Fruit fly (Drosophila melanogaster): ENCODE measurements around the gene Cyp28d2.

dm6 chr2L:5229239-5229638, 22.2 kb downstream of the Cyp28d2 start:
- TF ChIP-seq brk (GFP tag; optimal IDR thresholded peaks at IDR 0.05): no peak
- peak; percentile 15 for TF ChIP-seq Myc (optimal IDR thresholded peaks at IDR 0.05)
- TF ChIP-seq Dfd (GFP tag; optimal IDR thresholded peaks at IDR 0.05): no peak
- no peak for TF ChIP-seq Abd-B (GFP tag; optimal IDR thresholded peaks at IDR 0.05)
- no peak for TF ChIP-seq OdsH (GFP tag; optimal IDR thresholded peaks at IDR 0.05)
- TF ChIP-seq CrebA (GFP tag; optimal IDR thresholded peaks at IDR 0.05; ENCODE audit: borderline replicate concordance): no peak
- no peak for TF ChIP-seq Hr78 (GFP tag; optimal IDR thresholded peaks at IDR 0.05)
- TF ChIP-seq pan (optimal IDR thresholded peaks at IDR 0.05): no peak
- TF ChIP-seq psq (GFP tag; optimal IDR thresholded peaks at IDR 0.05): no peak
- no peak for TF ChIP-seq br (GFP tag; optimal IDR thresholded peaks at IDR 0.05)
- no peak for TF ChIP-seq Mio (GFP tag; optimal IDR thresholded peaks at IDR 0.05)
- no peak for TF ChIP-seq ey (GFP tag; optimal IDR thresholded peaks at IDR 0.05)

Measured in whole organism, wandering third instar larva.